Worm (Caenorhabditis elegans): ENCODE measurements around the gene col-129.

DNA sequence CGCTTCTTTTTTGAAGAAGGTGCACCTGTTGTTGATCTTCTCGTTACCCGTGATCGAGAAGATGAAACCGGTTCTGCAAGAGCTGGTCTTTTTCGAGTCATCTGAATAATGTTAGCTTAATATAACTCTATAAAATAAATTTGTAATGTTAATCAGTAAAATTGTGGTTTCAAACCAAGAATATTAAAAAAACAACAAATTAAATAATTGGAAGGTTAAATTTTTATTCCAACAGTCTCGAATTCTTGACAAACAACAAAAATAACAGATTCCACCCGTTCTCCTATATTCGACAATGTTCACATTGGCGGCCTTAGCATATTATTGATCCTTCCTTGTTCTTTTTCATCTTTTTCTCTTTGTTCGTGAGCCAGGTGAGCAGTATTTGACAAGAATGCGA is 18.1 kb downstream of the col-129 start, which contains the start of gene mig-32:
- no peak for TF ChIP-seq T22C8.4 (GFP tag; IDR thresholded peaks at IDR 0.05)
- no peak for TF ChIP-seq ztf-29 (GFP tag; IDR thresholded peaks at IDR 0.05)
